Worm (Caenorhabditis elegans): Measurements from ENCODE around the gene cdl-1.

DNA sequence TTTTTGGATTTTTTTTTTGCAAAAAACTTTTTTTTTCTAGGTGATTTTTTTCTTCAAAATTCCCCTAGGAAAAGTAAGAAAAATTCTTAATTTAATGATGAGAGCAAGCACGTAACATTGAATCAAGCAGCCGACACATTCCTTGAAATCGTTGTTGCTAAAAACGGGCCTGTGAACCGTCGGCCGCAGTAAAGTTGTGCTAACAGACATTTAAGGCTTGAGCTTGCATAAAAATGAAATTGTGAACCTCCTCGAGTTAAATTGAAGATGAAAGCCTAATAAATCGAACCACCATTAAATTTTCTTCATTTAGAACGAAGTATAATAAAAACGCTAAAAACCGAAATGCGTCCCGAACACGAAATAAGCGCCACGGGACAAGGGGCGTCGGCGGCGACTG lies 17.3 kb upstream of the cdl-1 start:
- TF ChIP-seq ztf-11 (tag; optimal IDR thresholded peaks at IDR 0.05) (no peak), fkh-10 (GFP tag; optimal IDR thresholded peaks at IDR 0.05) (no peak), pha-4 (tag; optimal IDR thresholded peaks at IDR 0.05) (no peak), nhr-237 (tag; optimal IDR thresholded peaks at IDR 0.05) (no peak), nhr-12 (tag; optimal IDR thresholded peaks at IDR 0.05) (no peak), elt-1 (tag; optimal IDR thresholded peaks at IDR 0.05) (no peak), tbx-2 (tag; optimal IDR thresholded peaks at IDR 0.05) (no peak), nhr-25 (tag; optimal IDR thresholded peaks at IDR 0.05) (no peak)
